Worm (Caenorhabditis elegans): ENCODE measurements around the gene F10E9.7.

The F10E9.7 gene

ce11 chrIII:8307356-8307755 is at the start of gene F10E9.7, which contains the start of gene F10E9.5 (continued):
- TF ChIP-seq snpc-3.4 (tag; optimal IDR thresholded peaks at IDR 0.05) (peak; percentile 66), T26A5.8 (tag; optimal IDR thresholded peaks at IDR 0.05) (no peak), ztf-26 (tag; optimal IDR thresholded peaks at IDR 0.05) (no peak)

ce11 chrIII:8356407-8356881 is 49.2 kb upstream of the F10E9.7 start:
- TF ChIP-seq ztf-25 (GFP tag; IDR thresholded peaks at IDR 0.05) (no peak), ztf-26 (tag; optimal IDR thresholded peaks at IDR 0.05) (peak; percentile 44), dpl-1 (GFP tag; optimal IDR thresholded peaks at IDR 0.05) (peak; percentile 31), egrh-3 (GFP tag; IDR thresholded peaks at IDR 0.05) (0 out of 2 replicates have a peak, but pooled peaks have one; percentile 16), somi-1 (GFP tag; optimal IDR thresholded peaks at IDR 0.05) (peak; percentile 39), zfh-2 (GFP tag; conservative IDR thresholded peaks at IDR 0.05) (peak; percentile 43; the same call in 1 of the 2 replicates), ztf-6 (GFP tag; IDR thresholded peaks at IDR 0.05) (no peak), hmg-1.2 (GFP tag; IDR thresholded peaks at IDR 0.05) (peak; percentile 80; the same call in 1 of the 2 replicates), him-1 (tag; optimal IDR thresholded peaks at IDR 0.05) (no peak), B0035.1 (tag; optimal IDR thresholded peaks at IDR 0.05) (no peak), let-607 (tag; optimal IDR thresholded peaks at IDR 0.05) (peak in 1 of 2 experiments; percentile 44), madf-3 (GFP tag; IDR thresholded peaks at IDR 0.05) (no peak), pbrm-1 (GFP tag; IDR thresholded peaks at IDR 0.05) (no peak), mcd-1 (GFP tag; IDR thresholded peaks at IDR 0.05) (peak; percentile 47; the same call in 1 of the 2 replicates), unc-130 (GFP tag; optimal IDR thresholded peaks at IDR 0.05) (no peak), attf-6 (GFP tag; IDR thresholded peaks at IDR 0.05) (no peak), madf-6 (GFP tag; IDR thresholded peaks at IDR 0.05) (peak; percentile 29), ama-1 (optimal IDR thresholded peaks at IDR 0.05) (peak; percentile 32), ama-1 (GFP tag; optimal IDR thresholded peaks at IDR 0.05) (no peak), Y53G8AR.9 (GFP tag; conservative IDR thresholded peaks at IDR 0.05) (0 out of 2 replicates have a peak, but pooled peaks have one; percentile 40), attf-3 (GFP tag; conservative IDR thresholded peaks at IDR 0.05) (0 out of 2 replicates have a peak, but pooled peaks have one; percentile 21), xnd-1 (tag; optimal IDR thresholded peaks at IDR 0.05) (no peak), tlf-1 (GFP tag; optimal IDR thresholded peaks at IDR 0.05) (peak; percentile 2), lir-1 (GFP tag; conservative IDR thresholded peaks at IDR 0.05) (no peak), B0336.3 (GFP tag; IDR thresholded peaks at IDR 0.05) (peak; percentile 62; the same call in 1 of the 2 replicates), nhr-80 (tag; optimal IDR thresholded peaks at IDR 0.05) (peak; percentile 78), gei-17 (GFP tag; optimal IDR thresholded peaks at IDR 0.05) (peak; percentile 8), lin-35 (GFP tag; optimal IDR thresholded peaks at IDR 0.05) (peak in 1 of 3 experiments; percentile 50), Y56A3A.18 (GFP tag; IDR thresholded peaks at IDR 0.05) (no peak), Y67H2A.10 (GFP tag; conservative IDR thresholded peaks at IDR 0.05) (no peak), K12H6.12 (tag; optimal IDR thresholded peaks at IDR 0.05) (peak; percentile 73), repo-1 (tag; optimal IDR thresholded peaks at IDR 0.05) (peak; percentile 34), F52B5.7 (tag; optimal IDR thresholded peaks at IDR 0.05) (no peak), egl-44 (GFP tag; IDR thresholded peaks at IDR 0.05) (0 out of 2 replicates have a peak, but pooled peaks have one; percentile 25), fkh-3 (tag; optimal IDR thresholded peaks at IDR 0.05) (no peak), mxl-1 (tag; optimal IDR thresholded peaks at IDR 0.05) (no peak), madf-10 (tag; optimal IDR thresholded peaks at IDR 0.05) (peak; percentile 54), hsf-1 (GFP tag; IDR thresholded peaks at IDR 0.05) (no peak; the same call in 1 of the 2 replicates), attf-5 (GFP tag; optimal IDR thresholded peaks at IDR 0.05) (peak; percentile 79), F57A8.1 (GFP tag; optimal IDR thresholded peaks at IDR 0.05) (no peak), Y53F4B.3 (GFP tag; IDR thresholded peaks at IDR 0.05) (no peak), ceh-27 (GFP tag; optimal IDR thresholded peaks at IDR 0.05) (peak; percentile 65), ekl-4 (GFP tag; IDR thresholded peaks at IDR 0.05) (peak; percentile 65; the same call in 1 of the 2 replicates), D2030.7 (GFP tag; IDR thresholded peaks at IDR 0.05) (no peak), T07F8.4 (tag; optimal IDR thresholded peaks at IDR 0.05) (no peak)
